Worm (Caenorhabditis elegans) whole organism, L4 larva: ENCODE results near the gene srv-11.

Experiments
- ZK546.5 ChIP-seq, 2 experiments: sonication (generic microtip); optimal IDR thresholded peaks; 2 replicates each; lab custom pipeline; 2017; ENCODE audit warnings: missing biosample characterization in 2 of 2, missing genetic modification characterization in 2 of 2
- ceh-62 ChIP-seq: sonication (generic microtip); optimal IDR thresholded peaks from 2 replicates; lab custom pipeline; 2017; ENCODE audit warnings: missing biosample characterization, missing genetic modification characterization
- nhr-76 ChIP-seq: fragments of 150-350 bp; optimal IDR thresholded peaks from 2 replicates; lab custom pipeline; 2014; ENCODE audit warnings: missing biosample characterization, missing genetic modification characterization

DNA sequence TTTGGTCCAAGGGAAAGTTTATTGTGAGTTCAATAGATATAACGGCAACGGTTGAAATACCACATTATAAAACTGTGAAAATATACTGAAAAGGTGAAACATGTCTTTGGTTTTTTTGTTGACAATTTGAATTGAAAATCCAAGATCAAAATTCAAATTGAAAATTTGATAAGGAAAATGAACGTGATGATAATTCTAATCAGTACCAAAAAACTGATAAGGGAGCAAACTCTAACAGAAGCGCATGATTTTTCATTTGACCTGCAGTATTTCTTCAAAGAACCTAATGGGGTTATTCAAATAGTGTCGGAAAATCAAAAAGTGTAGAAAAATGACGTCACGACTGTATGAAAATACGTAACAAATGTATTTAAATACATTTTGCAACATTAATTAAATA is 18.1 kb downstream of the srv-11 start:
- TF ChIP-seq ceh-62 (tag; lab: Kevin White, UChicago) (no peak), nhr-76 (tag; lab: Kevin White, UChicago) (no peak), ZK546.5 (tag; optimal IDR thresholded peaks at IDR 0.05; lab: Kevin White, UChicago) (no peak)
